Worm (Caenorhabditis elegans) whole organism, L4 larva: Measurements from ENCODE around the gene fce-2.

Source experiments
- T20F7.1 ChIP-seq: fragments of 200-800 bp; sonication (Bioruptor generic); optimal IDR thresholded peaks from 2 replicates; lab custom pipeline; 2018; ENCODE audit warnings: mild to moderate bottlenecking, missing genetic modification characterization, missing compliant biosample characterization
- ama-1 ChIP-seq: fragments of 150-350 bp; optimal IDR thresholded peaks from 2 replicates; lab custom pipeline; 2014; ENCODE audit warnings: inconsistent platforms, mixed read lengths
- ces-1 ChIP-seq: fragments of 150-350 bp; sonication (generic microtip); optimal IDR thresholded peaks from 4 replicates; lab custom pipeline; 2014; ENCODE audit warnings: missing biosample characterization, missing genetic modification reagents, missing genetic modification characterization
- egl-43 ChIP-seq: fragments of 200-800 bp; sonication (Bioruptor generic); IDR thresholded peaks from 2 replicates; pipeline ENCODE4 v1.3.6; 2022; ENCODE audit warnings: missing genetic modification reagents, missing genetic modification characterization, missing compliant biosample characterization
- fkh-10 ChIP-seq: fragments of 150-350 bp; optimal IDR thresholded peaks from 2 replicates; lab custom pipeline; 2014; ENCODE audit warnings: missing biosample characterization, missing genetic modification reagents, missing genetic modification characterization
- lin-39 ChIP-seq: fragments of 150-350 bp; optimal IDR thresholded peaks from 2 replicates; lab custom pipeline; 2014; ENCODE audit warnings: missing biosample characterization, missing genetic modification reagents, missing genetic modification characterization
- nhr-11 ChIP-seq: fragments of 150-350 bp; optimal IDR thresholded peaks from 2 replicates; lab custom pipeline; 2014; ENCODE audit warnings: missing biosample characterization, missing genetic modification characterization
- nhr-237 ChIP-seq: sonication (generic microtip); optimal IDR thresholded peaks from 2 replicates; lab custom pipeline; 2017; ENCODE audit warnings: missing biosample characterization, missing genetic modification characterization
- nhr-25 ChIP-seq: sonication (generic microtip); optimal IDR thresholded peaks from 2 replicates; lab custom pipeline; 2017; ENCODE audit warnings: missing genetic modification characterization, mild to moderate bottlenecking, missing compliant biosample characterization, antibody characterized with exemption, moderate library complexity, borderline replicate concordance; ENCODE audit not compliant: insufficient read depth
- snpc-4 ChIP-seq: fragments of 150-350 bp; optimal IDR thresholded peaks from 2 replicates; lab custom pipeline; 2014; ENCODE audit warnings: missing biosample characterization, missing genetic modification characterization
- unc-62 ChIP-seq, 3 experiments: fragments of 150-350 bp in 1 of 3; sonication (generic microtip); optimal IDR thresholded peaks in 2 of 3; peaks in 1 of 3; 1 replicate in 1 of 3; 2 replicates in 2 of 3; lab custom pipeline; 2014 to 2017; ENCODE audit warnings: missing biosample characterization in 3 of 3, missing genetic modification characterization in 3 of 3, missing genetic modification reagents in 3 of 3, missing genotype in 1 of 3
- ztf-11 ChIP-seq: fragments of 150-350 bp; optimal IDR thresholded peaks from 2 replicates; lab custom pipeline; 2014; ENCODE audit warnings: missing biosample characterization, missing genetic modification characterization

DNA sequence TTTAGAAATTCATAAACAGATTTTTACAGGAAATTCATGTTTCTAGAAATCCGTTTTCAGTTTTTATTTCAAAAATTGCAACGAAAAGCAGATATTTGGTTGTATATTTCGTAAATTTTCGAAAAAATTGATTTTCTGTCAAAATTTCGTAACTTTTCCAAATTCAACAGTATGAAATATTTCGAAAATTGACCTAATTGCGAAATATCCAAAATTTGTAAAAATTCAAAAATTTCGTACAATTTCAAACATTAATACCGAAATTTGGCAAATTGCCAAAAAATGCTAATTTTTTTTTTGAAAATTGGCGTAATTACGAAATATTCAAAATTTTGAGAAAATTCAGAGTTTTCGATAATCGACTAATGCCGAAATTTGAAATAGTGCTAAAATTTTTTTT is 11.2 kb upstream of the fce-2 start:
- TF ChIP-seq ama-1 (no peak), fkh-10 (no peak), nhr-237 (tag; lab: Kevin White, UChicago) (no peak), egl-43 (GFP tag; lab: Robert Waterston, UW) (no peak), T20F7.1 (GFP tag; lab: Kevin White, UChicago) (no peak), snpc-4 (tag; lab: Kevin White, UChicago) (no peak), nhr-11 (no peak), nhr-25 (tag; lab: Kevin White, UChicago) (no peak), lin-39 (tag; lab: Kevin White, UChicago) (no peak), unc-62 (GFP tag; optimal IDR thresholded peaks at IDR 0.05 in 1 of 2; lab: Kevin White, UChicago) (peak in 1 of 2 experiments; percentile 64), unc-62 (tag; optimal IDR thresholded peaks at IDR 0.05; lab: Kevin White, UChicago) (no peak), ces-1 (GFP tag; lab: Kevin White, UChicago) (no peak), ztf-11 (tag; lab: Kevin White, UChicago) (no peak)
